Fruit fly (Drosophila melanogaster): ENCODE results near the gene CG1421.

dm6 chr2L:21863544-21863945 is 39.2 kb upstream of the CG1421 start:
- TF ChIP-seq psq (optimal IDR thresholded peaks at IDR 0.05) (no peak), h (optimal IDR thresholded peaks at IDR 0.05) (no peak), Myc (optimal IDR thresholded peaks at IDR 0.05) (no peak), insv (optimal IDR thresholded peaks at IDR 0.05) (no peak)
